Worm (Caenorhabditis elegans): ENCODE measurements around the gene uaf-2.

- TF ChIP-seq ztf-22 (GFP tag; optimal IDR thresholded peaks at IDR 0.05) (no peak), pbrm-1 (GFP tag; IDR thresholded peaks at IDR 0.05) (no peak)
Observed at ce11 chrIV:17150871-17151270, 32.3 kb upstream of the uaf-2 start, which contains the start of gene Y116A8C.40.
